Fruit fly (Drosophila melanogaster) whole organism, embryonic: ENCODE measurements around the gene Awh.

Source experiments
- Antp ChIP-seq: fragments of 200-800 bp; sonication (Bioruptor generic); optimal IDR thresholded peaks from 3 replicates; lab custom pipeline; 2016; ENCODE audit warnings: missing biosample characterization, missing genetic modification characterization
- Asciz ChIP-seq: fragments of 200-800 bp; sonication (Bioruptor generic); optimal IDR thresholded peaks from 2 replicates; lab custom pipeline; 2017; ENCODE audit warnings: missing biosample characterization, mild to moderate bottlenecking, missing genetic modification characterization, missing genetic modification reagents
- Atf6 ChIP-seq: fragments of 200-800 bp; sonication (Bioruptor generic); IDR thresholded peaks from 2 replicates; pipeline ENCODE4 v1.3.6; 2022; ENCODE audit warnings: missing biosample characterization, missing genetic modification characterization
- Bdp1 ChIP-seq: fragments of 200-800 bp; sonication (Bioruptor generic); optimal IDR thresholded peaks from 3 replicates; lab custom pipeline; 2016; ENCODE audit warnings: missing biosample characterization, missing genetic modification characterization
- CG10543 ChIP-seq: fragments of 200-800 bp; sonication (Bioruptor generic); optimal IDR thresholded peaks from 3 replicates; lab custom pipeline; 2017; ENCODE audit warnings: missing biosample characterization, mild to moderate bottlenecking, missing genetic modification characterization, moderate library complexity
- CG11085 ChIP-seq: fragments of 200-800 bp; sonication (Bioruptor generic); IDR thresholded peaks from 2 replicates; pipeline ENCODE4 v1.3.6; 2022; ENCODE audit warnings: missing biosample characterization, missing genetic modification characterization
- CG14860 ChIP-seq: fragments of 200-800 bp; sonication (Bioruptor generic); IDR thresholded peaks from 3 replicates; pipeline ENCODE4 v1.3.6; 2022; ENCODE audit warnings: missing biosample characterization, missing genetic modification characterization; ENCODE audit not compliant: partially characterized antibody
- CG15073 ChIP-seq: fragments of 200-800 bp; sonication (Bioruptor generic); optimal IDR thresholded peaks from 2 replicates; lab custom pipeline; 2016; ENCODE audit warnings: missing biosample characterization, missing genetic modification characterization
- CG15269 ChIP-seq: fragments of 200-800 bp; sonication (Bioruptor generic); optimal IDR thresholded peaks from 2 replicates; lab custom pipeline; 2018; ENCODE audit warnings: missing biosample characterization, mild to moderate bottlenecking, missing genetic modification characterization, moderate library complexity
- CG16815 ChIP-seq: fragments of 200-800 bp; sonication (Bioruptor generic); optimal IDR thresholded peaks from 3 replicates; lab custom pipeline; 2017; ENCODE audit warnings: missing biosample characterization, mild to moderate bottlenecking, missing genetic modification characterization
- CG18599 ChIP-seq: fragments of 200-800 bp; sonication (Bioruptor generic); optimal IDR thresholded peaks from 3 replicates; lab custom pipeline; 2017; ENCODE audit warnings: missing biosample characterization, missing genetic modification characterization, mild to moderate bottlenecking, moderate library complexity, missing genetic modification reagents
- CG3407 ChIP-seq: fragments of 200-800 bp; sonication (Bioruptor generic); optimal IDR thresholded peaks from 2 replicates; lab custom pipeline; 2018; ENCODE audit warnings: missing biosample characterization, mild to moderate bottlenecking, missing genetic modification characterization
- CG6654 ChIP-seq: fragments of 200-800 bp; sonication (Bioruptor generic); optimal IDR thresholded peaks from 2 replicates; lab custom pipeline; 2017; ENCODE audit warnings: missing biosample characterization, mild to moderate bottlenecking, missing genetic modification characterization
- CG8290 ChIP-seq, 3 experiments: fragments of 200-800 bp; sonication (Bioruptor generic); optimal IDR thresholded peaks; 2 replicates each; lab custom pipeline; 2016 to 2019; ENCODE audit warnings: missing biosample characterization in 3 of 3, missing genetic modification characterization in 3 of 3, mild to moderate bottlenecking in 2 of 3, moderate library complexity in 1 of 3
- CG9797 ChIP-seq: fragments of 200-800 bp; sonication (Bioruptor generic); optimal IDR thresholded peaks from 3 replicates; lab custom pipeline; 2018; ENCODE audit warnings: missing biosample characterization, mild to moderate bottlenecking, missing genetic modification characterization
- CG9817 ChIP-seq: fragments of 200-800 bp; sonication (Bioruptor generic); optimal IDR thresholded peaks from 2 replicates; lab custom pipeline; 2018; ENCODE audit warnings: missing biosample characterization, mild to moderate bottlenecking, missing genetic modification characterization, moderate library complexity
- HLH4C ChIP-seq: fragments of 200-800 bp; sonication (Bioruptor generic); IDR thresholded peaks from 3 replicates; pipeline ENCODE4 v1.3.6; 2022; ENCODE audit warnings: missing biosample characterization, missing genetic modification characterization; ENCODE audit not compliant: partially characterized antibody
- Lim3 ChIP-seq: fragments of 200-800 bp; sonication (Bioruptor generic); IDR thresholded peaks from 2 replicates; pipeline ENCODE4 v1.3.6; 2022; ENCODE audit warnings: missing biosample characterization, missing genetic modification characterization
- MESR4 ChIP-seq: fragments of 200-800 bp; sonication (Bioruptor generic); optimal IDR thresholded peaks from 2 replicates; lab custom pipeline; 2018; ENCODE audit warnings: missing biosample characterization, mild to moderate bottlenecking, missing genetic modification characterization, moderate library complexity
- Mrtf ChIP-seq: fragments of 200-800 bp; sonication (Bioruptor generic); IDR thresholded peaks from 3 replicates; pipeline ENCODE4 v1.3.6; 2022; ENCODE audit warnings: missing biosample characterization, missing genetic modification characterization
- NfI ChIP-seq: fragments of 200-800 bp; sonication (Bioruptor generic); optimal IDR thresholded peaks from 3 replicates; lab custom pipeline; 2018; ENCODE audit warnings: missing biosample characterization, mild to moderate bottlenecking, missing genetic modification characterization, moderate library complexity
- Oaz ChIP-seq: fragments of 200-800 bp; sonication (Bioruptor generic); IDR thresholded peaks from 2 replicates; pipeline ENCODE4 v1.3.6; 2022; ENCODE audit warnings: missing biosample characterization, missing genetic modification characterization
- Oli ChIP-seq: fragments of 200-800 bp; sonication (Bioruptor generic); optimal IDR thresholded peaks from 2 replicates; lab custom pipeline; 2018; ENCODE audit warnings: missing biosample characterization, mild to moderate bottlenecking, missing genetic modification characterization, moderate library complexity
- Side ChIP-seq: fragments of 200-800 bp; sonication (Bioruptor generic); optimal IDR thresholded peaks from 2 replicates; lab custom pipeline; 2016; ENCODE audit warnings: missing biosample characterization, missing genetic modification characterization
- Sox102F ChIP-seq: fragments of 200-800 bp; sonication (Bioruptor generic); optimal IDR thresholded peaks from 2 replicates; lab custom pipeline; 2018; ENCODE audit warnings: missing biosample characterization, mild to moderate bottlenecking, missing genetic modification characterization, moderate library complexity
- Sry-δ ChIP-seq: fragments of 200-800 bp; sonication (Bioruptor generic); optimal IDR thresholded peaks from 2 replicates; lab custom pipeline; 2016; ENCODE audit warnings: missing biosample characterization, missing genetic modification characterization
- Xbp1 ChIP-seq: fragments of 200-800 bp; sonication (Bioruptor generic); optimal IDR thresholded peaks from 3 replicates; lab custom pipeline; 2016; ENCODE audit warnings: missing biosample characterization, mild to moderate bottlenecking, missing genetic modification characterization
- YL-1 ChIP-seq: fragments of 200-800 bp; sonication (Bioruptor generic); optimal IDR thresholded peaks from 3 replicates; lab custom pipeline; 2017; ENCODE audit warnings: missing biosample characterization, mild to moderate bottlenecking, missing genetic modification characterization
- abd-A ChIP-seq: fragments of 200-800 bp; sonication (Bioruptor generic); optimal IDR thresholded peaks from 3 replicates; lab custom pipeline; 2019; ENCODE audit warnings: missing biosample characterization, mild to moderate bottlenecking, missing genetic modification characterization, moderate library complexity
- bigmax ChIP-seq: fragments of 200-800 bp; sonication (Bioruptor generic); optimal IDR thresholded peaks from 2 replicates; lab custom pipeline; 2018; ENCODE audit warnings: missing biosample characterization, mild to moderate bottlenecking, missing genetic modification characterization
- bsh ChIP-seq, 2 experiments: fragments of 200-800 bp; sonication (Bioruptor generic); optimal IDR thresholded peaks; 2 replicates each; lab custom pipeline; 2017 to 2018; ENCODE audit warnings: mild to moderate bottlenecking in 2 of 2, missing biosample characterization in 2 of 2, missing genetic modification characterization in 2 of 2, moderate library complexity in 1 of 2
- cato ChIP-seq: fragments of 200-800 bp; sonication (Bioruptor generic); optimal IDR thresholded peaks from 2 replicates; lab custom pipeline; 2016; ENCODE audit warnings: missing biosample characterization, missing genetic modification characterization, borderline replicate concordance
- ci ChIP-seq: fragments of 200-800 bp; sonication (Bioruptor generic); IDR thresholded peaks from 3 replicates; pipeline ENCODE4 v1.3.6; 2022; ENCODE audit warnings: missing biosample characterization, missing genetic modification characterization
- dimm ChIP-seq: fragments of 200-800 bp; sonication (Bioruptor generic); IDR thresholded peaks from 2 replicates; pipeline ENCODE4 v1.3.6; 2022; ENCODE audit warnings: missing biosample characterization, missing genetic modification characterization
- eve ChIP-seq, 2 experiments: fragments of >200 bp; optimal IDR thresholded peaks; 2 replicates each; lab custom pipeline; 2017; ENCODE audit warnings: missing biosample characterization in 2 of 2, missing genetic modification characterization in 2 of 2
- ind ChIP-seq: fragments of 200-800 bp; sonication (Bioruptor generic); optimal IDR thresholded peaks from 3 replicates; lab custom pipeline; 2016; ENCODE audit warnings: missing biosample characterization, missing genetic modification characterization
- kah ChIP-seq: fragments of 200-800 bp; sonication (Bioruptor generic); optimal IDR thresholded peaks from 2 replicates; lab custom pipeline; 2018; ENCODE audit warnings: missing biosample characterization, mild to moderate bottlenecking, missing genetic modification characterization
- kni ChIP-seq: fragments of 200-800 bp; sonication (Bioruptor generic); optimal IDR thresholded peaks from 3 replicates; lab custom pipeline; 2017; ENCODE audit warnings: mild to moderate bottlenecking, missing biosample characterization, missing genetic modification reagents, missing genetic modification characterization
- nau ChIP-seq: fragments of 200-800 bp; sonication (Bioruptor generic); optimal IDR thresholded peaks from 3 replicates; lab custom pipeline; 2017; ENCODE audit warnings: missing biosample characterization, mild to moderate bottlenecking, missing genetic modification characterization, missing genetic modification reagents
- nom ChIP-seq: fragments of 200-800 bp; sonication (Bioruptor generic); optimal IDR thresholded peaks from 2 replicates; lab custom pipeline; 2017; ENCODE audit warnings: missing biosample characterization, missing genetic modification characterization, mild to moderate bottlenecking, moderate library complexity, missing genetic modification reagents
- prd ChIP-seq, 3 experiments: fragments of >200 bp in 2 of 3; fragments of 200-800 bp in 1 of 3; sonication (Bioruptor generic) in 1 of 3; optimal IDR thresholded peaks in 2 of 3; IDR thresholded peaks in 1 of 3; 2 replicates in 2 of 3; 3 replicates in 1 of 3; pipeline versions ENCODE4 v1.3.6 to Lab custom; 2017 to 2022; ENCODE audit warnings: missing biosample characterization in 1 of 3, missing genetic modification characterization in 1 of 3
- repo ChIP-seq: fragments of 200-800 bp; sonication (Bioruptor generic); optimal IDR thresholded peaks from 2 replicates; lab custom pipeline; 2016; ENCODE audit warnings: missing biosample characterization, missing genetic modification characterization
- sqz ChIP-seq: fragments of 200-800 bp; sonication (Bioruptor generic); optimal IDR thresholded peaks from 3 replicates; lab custom pipeline; 2018; ENCODE audit warnings: missing biosample characterization, mild to moderate bottlenecking, missing genetic modification characterization
- tap ChIP-seq: fragments of 200-800 bp; optimal IDR thresholded peaks from 3 replicates; lab custom pipeline; 2019; ENCODE audit warnings: missing biosample characterization, mild to moderate bottlenecking, missing genetic modification characterization, moderate library complexity
- tgo ChIP-seq: fragments of 200-800 bp; sonication (Bioruptor generic); IDR thresholded peaks from 3 replicates; pipeline ENCODE4 v1.3.6; 2022; ENCODE audit warnings: missing biosample characterization, missing genetic modification characterization
- tio ChIP-seq: fragments of 200-800 bp; sonication (Bioruptor generic); optimal IDR thresholded peaks from 2 replicates; lab custom pipeline; 2017; ENCODE audit warnings: missing biosample characterization, missing genetic modification characterization, inconsistent platforms
- twi ChIP-seq: fragments of 200-800 bp; optimal IDR thresholded peaks from 2 replicates; lab custom pipeline; 2019; ENCODE audit warnings: missing biosample characterization, mild to moderate bottlenecking, missing genetic modification characterization, moderate library complexity
- vvl ChIP-seq: fragments of 200-800 bp; sonication (Bioruptor generic); IDR thresholded peaks from 2 replicates; pipeline ENCODE4 v1.3.6; 2022; ENCODE audit warnings: missing biosample characterization, missing genetic modification characterization
- zf30C ChIP-seq: fragments of 200-800 bp; sonication (Bioruptor generic); optimal IDR thresholded peaks from 3 replicates; lab custom pipeline; 2018; ENCODE audit warnings: missing biosample characterization, mild to moderate bottlenecking, missing genetic modification characterization

Awh gene

DNA sequence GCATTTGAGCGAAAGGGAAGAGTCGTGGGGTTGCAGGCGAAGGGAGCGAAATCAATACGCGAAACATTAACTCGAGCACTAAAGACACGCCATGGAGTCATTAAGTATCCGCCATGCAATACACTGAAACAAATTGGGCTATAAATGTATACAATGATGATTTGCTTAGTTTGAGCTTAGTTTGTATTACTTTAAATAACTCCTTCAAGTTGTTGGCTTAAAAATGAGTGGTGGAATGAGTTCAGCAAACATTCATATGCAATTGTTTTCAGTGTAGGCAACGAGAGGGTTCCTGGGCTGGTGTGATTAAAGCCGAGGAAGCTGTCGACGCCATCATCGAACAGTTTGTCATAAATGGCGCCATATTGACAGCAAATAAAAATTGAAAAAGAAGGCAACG lies 48.3 kb upstream of the Awh start (continued):
- TF ChIP-seq twi (tag; lab: Kevin White, UChicago), result no peak
- no peak for TF ChIP-seq Bdp1 (GFP tag; lab: Kevin White, UChicago)
- no peak for TF ChIP-seq eve (GFP tag; optimal IDR thresholded peaks at IDR 0.05; lab: Kevin White, UChicago)
- TF ChIP-seq Sry-δ (GFP tag; lab: Kevin White, UChicago), result no peak
- no peak for TF ChIP-seq nom (GFP tag; lab: Kevin White, UChicago)
- TF ChIP-seq Mrtf (GFP tag; lab: Robert Waterston, UW), result no peak
- no peak for TF ChIP-seq kni
- TF ChIP-seq CG16815 (GFP tag; lab: Kevin White, UChicago), result no peak
- no peak for TF ChIP-seq cato (GFP tag; lab: Kevin White, UChicago)
- TF ChIP-seq Side (GFP tag; lab: Kevin White, UChicago), result no peak
- no peak for TF ChIP-seq CG15269 (tag; lab: Kevin White, UChicago)
- peak; percentile 3 for TF ChIP-seq CG18599 (GFP tag; lab: Kevin White, UChicago)
- TF ChIP-seq vvl (GFP tag; lab: Robert Waterston, UW), result peak; percentile 45; the same call in 1 of the 2 replicates
- TF ChIP-seq nau (GFP tag; lab: Kevin White, UChicago), result no peak
- TF ChIP-seq abd-A (tag; lab: Kevin White, UChicago), result no peak
- no peak for TF ChIP-seq CG10543 (GFP tag; lab: Kevin White, UChicago)
- TF ChIP-seq CG3407, result no peak
- no peak for TF ChIP-seq CG14860 (GFP tag; lab: Robert Waterston, UW)
- no peak for TF ChIP-seq zf30C (GFP tag; lab: Kevin White, UChicago)
- TF ChIP-seq Antp (GFP tag; lab: Kevin White, UChicago), result no peak
- no peak for TF ChIP-seq Oaz (GFP tag; lab: Robert Waterston, UW)
- no peak for TF ChIP-seq ind
- TF ChIP-seq CG8290 (GFP tag; optimal IDR thresholded peaks at IDR 0.05; lab: Kevin White, UChicago), result no peak
- peak in 1 of 2 experiments; percentile 59 for TF ChIP-seq CG8290 (tag; optimal IDR thresholded peaks at IDR 0.05; lab: Kevin White, UChicago)
- TF ChIP-seq Xbp1 (GFP tag; lab: Kevin White, UChicago), result peak; percentile 11
- TF ChIP-seq Atf6 (GFP tag; lab: Robert Waterston, UW), result no peak
- TF ChIP-seq repo, result no peak
- TF ChIP-seq bigmax (GFP tag; lab: Kevin White, UChicago), result no peak
- TF ChIP-seq HLH4C (GFP tag; lab: Robert Waterston, UW), result no peak
- TF ChIP-seq Oli (tag; lab: Kevin White, UChicago), result peak; percentile 6
- no peak for TF ChIP-seq CG15073 (GFP tag; lab: Kevin White, UChicago)
- TF ChIP-seq CG11085 (GFP tag; lab: Robert Waterston, UW), result no peak
- no peak for TF ChIP-seq CG9817 (tag; lab: Kevin White, UChicago)
- no peak for TF ChIP-seq YL-1
- no peak for TF ChIP-seq CG6654
- peak in 1 of 2 experiments; percentile 11 for TF ChIP-seq bsh (GFP tag; optimal IDR thresholded peaks at IDR 0.05; lab: Kevin White, UChicago)
- TF ChIP-seq Asciz (GFP tag; lab: Kevin White, UChicago), result no peak
- TF ChIP-seq Sox102F (GFP tag; lab: Kevin White, UChicago), result peak; percentile 37
- no peak for TF ChIP-seq CG9797 (GFP tag; lab: Kevin White, UChicago)
- TF ChIP-seq Lim3 (GFP tag; lab: Robert Waterston, UW), result no peak
- TF ChIP-seq tio (GFP tag; lab: Kevin White, UChicago), result no peak
- no peak for TF ChIP-seq dimm
- TF ChIP-seq MESR4, result no peak
- no peak for TF ChIP-seq sqz
- TF ChIP-seq ci (GFP tag; lab: Robert Waterston, UW), result 0 out of 3 replicates have a peak, but pooled peaks have one; percentile 40
- peak; percentile 18 for TF ChIP-seq NfI
- no peak for TF ChIP-seq prd (optimal IDR thresholded peaks at IDR 0.05; lab: Kevin White, UChicago)
- no peak for TF ChIP-seq prd (GFP tag; IDR thresholded peaks at IDR 0.05; lab: Robert Waterston, UW)
- TF ChIP-seq kah, result no peak
- TF ChIP-seq tgo, result no peak
- no peak for TF ChIP-seq tap (tag; lab: Kevin White, UChicago)
